Worm (Caenorhabditis elegans): ENCODE data around the gene arl-1.

Gene arl-1

ce11 chrII:8611330-8611729, 29.5 kb downstream of the arl-1 start:
- TF ChIP-seq flt-1 (GFP tag; IDR thresholded peaks at IDR 0.05) (no peak), med-1 (GFP tag; optimal IDR thresholded peaks at IDR 0.05; ENCODE audit: insufficient read depth) (no peak), cog-1 (tag; optimal IDR thresholded peaks at IDR 0.05) (no peak), ztf-23 (GFP tag; IDR thresholded peaks at IDR 0.05) (no peak), tab-1 (GFP tag; IDR thresholded peaks at IDR 0.05) (no peak)

ce11 chrII:8612470-8612869, 30.7 kb downstream of the arl-1 start, which contains the start of gene T22C8.1:
T22C8.1 (plus strand) TSS chrII:8612770.
- TF ChIP-seq flt-1 (GFP tag; IDR thresholded peaks at IDR 0.05) (no peak), klf-2 (GFP tag; conservative IDR thresholded peaks at IDR 0.05) (no peak), ztf-29 (GFP tag; IDR thresholded peaks at IDR 0.05) (no peak), med-1 (GFP tag; optimal IDR thresholded peaks at IDR 0.05; ENCODE audit: insufficient read depth) (no peak), ztf-23 (GFP tag; IDR thresholded peaks at IDR 0.05) (no peak), cog-1 (tag; optimal IDR thresholded peaks at IDR 0.05) (no peak), tab-1 (GFP tag; IDR thresholded peaks at IDR 0.05) (no peak), T22C8.4 (GFP tag; IDR thresholded peaks at IDR 0.05) (no peak), ref-1 (GFP tag; conservative IDR thresholded peaks at IDR 0.05) (no peak)

- TF ChIP-seq ztf-23 (GFP tag; IDR thresholded peaks at IDR 0.05) (no peak), flt-1 (GFP tag; IDR thresholded peaks at IDR 0.05) (no peak), ref-1 (GFP tag; conservative IDR thresholded peaks at IDR 0.05) (no peak), T22C8.4 (GFP tag; IDR thresholded peaks at IDR 0.05) (no peak), ztf-29 (GFP tag; IDR thresholded peaks at IDR 0.05) (no peak), klf-2 (GFP tag; conservative IDR thresholded peaks at IDR 0.05) (no peak), tab-1 (GFP tag; IDR thresholded peaks at IDR 0.05) (no peak), med-1 (GFP tag; optimal IDR thresholded peaks at IDR 0.05; ENCODE audit: insufficient read depth) (no peak), cog-1 (tag; optimal IDR thresholded peaks at IDR 0.05) (no peak)
Measured at ce11 chrII:8616155-8616554, 34.4 kb downstream of the arl-1 start.

- no peak for TF ChIP-seq T22C8.4 (GFP tag; IDR thresholded peaks at IDR 0.05)
- no peak for TF ChIP-seq cog-1 (tag; optimal IDR thresholded peaks at IDR 0.05)
- no peak for TF ChIP-seq tab-1 (GFP tag; IDR thresholded peaks at IDR 0.05)
- no peak for TF ChIP-seq klf-2 (GFP tag; conservative IDR thresholded peaks at IDR 0.05)
- no peak for TF ChIP-seq ztf-23 (GFP tag; IDR thresholded peaks at IDR 0.05)
- TF ChIP-seq ztf-29 (GFP tag; IDR thresholded peaks at IDR 0.05): no peak
- no peak for TF ChIP-seq med-1 (GFP tag; optimal IDR thresholded peaks at IDR 0.05; ENCODE audit: insufficient read depth)
- TF ChIP-seq flt-1 (GFP tag; IDR thresholded peaks at IDR 0.05): no peak
- TF ChIP-seq ref-1 (GFP tag; conservative IDR thresholded peaks at IDR 0.05): no peak
Measured at ce11 chrII:8617516-8617915, 35.7 kb downstream of the arl-1 start, which contains the start of gene chhy-1. chhy-1 (minus strand) TSS chrII:8617616.

- TF ChIP-seq ref-1 (GFP tag; conservative IDR thresholded peaks at IDR 0.05): no peak
- TF ChIP-seq med-1 (GFP tag; optimal IDR thresholded peaks at IDR 0.05; ENCODE audit: insufficient read depth): no peak
- no peak for TF ChIP-seq klf-2 (GFP tag; conservative IDR thresholded peaks at IDR 0.05)
- no peak for TF ChIP-seq flt-1 (GFP tag; IDR thresholded peaks at IDR 0.05)
- no peak for TF ChIP-seq ztf-23 (GFP tag; IDR thresholded peaks at IDR 0.05)
- no peak for TF ChIP-seq ztf-29 (GFP tag; IDR thresholded peaks at IDR 0.05)
- no peak for TF ChIP-seq cog-1 (tag; optimal IDR thresholded peaks at IDR 0.05)
- TF ChIP-seq tab-1 (GFP tag; IDR thresholded peaks at IDR 0.05): no peak
- TF ChIP-seq T22C8.4 (GFP tag; IDR thresholded peaks at IDR 0.05): no peak
Measured at ce11 chrII:8621883-8622282, 40.1 kb downstream of the arl-1 start, which contains the start of gene T22C8.3. T22C8.3 (minus strand) TSS chrII:8621983.

- TF ChIP-seq flt-1 (GFP tag; IDR thresholded peaks at IDR 0.05): no peak
- no peak for TF ChIP-seq T22C8.4 (GFP tag; IDR thresholded peaks at IDR 0.05)
- TF ChIP-seq tab-1 (GFP tag; IDR thresholded peaks at IDR 0.05): no peak
- no peak for TF ChIP-seq ztf-23 (GFP tag; IDR thresholded peaks at IDR 0.05)
- TF ChIP-seq ref-1 (GFP tag; conservative IDR thresholded peaks at IDR 0.05): no peak
- no peak for TF ChIP-seq cog-1 (tag; optimal IDR thresholded peaks at IDR 0.05)
- no peak for TF ChIP-seq klf-2 (GFP tag; conservative IDR thresholded peaks at IDR 0.05)
- TF ChIP-seq ztf-29 (GFP tag; IDR thresholded peaks at IDR 0.05): no peak
- TF ChIP-seq med-1 (GFP tag; optimal IDR thresholded peaks at IDR 0.05; ENCODE audit: insufficient read depth): no peak
Measured at ce11 chrII:8623396-8623795, 41.6 kb downstream of the arl-1 start, which contains the start of gene T22C8.4. T22C8.4 (minus strand) TSS chrII:8623496.

ce11 chrII:8625163-8625562, 43.4 kb downstream of the arl-1 start, which contains the start of gene sptf-2:
sptf-2 (plus strand) TSS chrII:8625459.
- TF ChIP-seq klf-2 (GFP tag; conservative IDR thresholded peaks at IDR 0.05) (no peak), T22C8.4 (GFP tag; IDR thresholded peaks at IDR 0.05) (no peak), ztf-29 (GFP tag; IDR thresholded peaks at IDR 0.05) (no peak), cog-1 (tag; optimal IDR thresholded peaks at IDR 0.05) (no peak), ztf-23 (GFP tag; IDR thresholded peaks at IDR 0.05) (no peak), tab-1 (GFP tag; IDR thresholded peaks at IDR 0.05) (no peak), med-1 (GFP tag; optimal IDR thresholded peaks at IDR 0.05; ENCODE audit: insufficient read depth) (no peak), ref-1 (GFP tag; conservative IDR thresholded peaks at IDR 0.05) (no peak), flt-1 (GFP tag; IDR thresholded peaks at IDR 0.05) (no peak)

ce11 chrII:8626598-8626997, 44.8 kb downstream of the arl-1 start:
- TF ChIP-seq ztf-23 (GFP tag; IDR thresholded peaks at IDR 0.05) (no peak), cog-1 (tag; optimal IDR thresholded peaks at IDR 0.05) (no peak), ztf-29 (GFP tag; IDR thresholded peaks at IDR 0.05) (no peak), klf-2 (GFP tag; conservative IDR thresholded peaks at IDR 0.05) (no peak), flt-1 (GFP tag; IDR thresholded peaks at IDR 0.05) (no peak), T22C8.4 (GFP tag; IDR thresholded peaks at IDR 0.05) (no peak), tab-1 (GFP tag; IDR thresholded peaks at IDR 0.05) (no peak), med-1 (GFP tag; optimal IDR thresholded peaks at IDR 0.05; ENCODE audit: insufficient read depth) (no peak), ref-1 (GFP tag; conservative IDR thresholded peaks at IDR 0.05) (no peak)

- TF ChIP-seq flt-1 (GFP tag; IDR thresholded peaks at IDR 0.05) (no peak), ref-1 (GFP tag; conservative IDR thresholded peaks at IDR 0.05) (no peak), klf-2 (GFP tag; conservative IDR thresholded peaks at IDR 0.05) (no peak), tab-1 (GFP tag; IDR thresholded peaks at IDR 0.05) (no peak), ztf-23 (GFP tag; IDR thresholded peaks at IDR 0.05) (no peak)
Measured at ce11 chrII:8627907-8628306, 46.1 kb downstream of the arl-1 start.

- TF ChIP-seq med-1 (GFP tag; optimal IDR thresholded peaks at IDR 0.05; ENCODE audit: insufficient read depth) (no peak), flt-1 (GFP tag; IDR thresholded peaks at IDR 0.05) (no peak), ref-1 (GFP tag; conservative IDR thresholded peaks at IDR 0.05) (no peak), T22C8.4 (GFP tag; IDR thresholded peaks at IDR 0.05) (no peak), klf-2 (GFP tag; conservative IDR thresholded peaks at IDR 0.05) (no peak), ztf-29 (GFP tag; IDR thresholded peaks at IDR 0.05) (no peak), cog-1 (tag; optimal IDR thresholded peaks at IDR 0.05) (no peak), tab-1 (GFP tag; IDR thresholded peaks at IDR 0.05) (no peak)
Measured at ce11 chrII:8630088-8630487, 48.3 kb downstream of the arl-1 start, which contains the start of gene T22C8.6. T22C8.6 (minus strand) TSS chrII:8630281.

Measured in whole organism, midembryonic.